Fruit fly (Drosophila melanogaster) whole organism, embryonic: Measurements from ENCODE around the gene bumpel.

Source experiments
- Abd-B ChIP-seq: fragments of 200-800 bp; sonication (Bioruptor generic); optimal IDR thresholded peaks from 2 replicates; lab custom pipeline; 2018; ENCODE audit warnings: missing biosample characterization, mild to moderate bottlenecking, missing genetic modification characterization, moderate library complexity
- BEAF-32 ChIP-seq: fragments of 200-800 bp; sonication (Bioruptor generic); optimal IDR thresholded peaks from 3 replicates; lab custom pipeline; 2017; ENCODE audit warnings: missing biosample characterization, missing genetic modification characterization, mild to moderate bottlenecking, moderate library complexity, missing genetic modification reagents
- BtbVII ChIP-seq: fragments of 200-800 bp; sonication (Bioruptor generic); optimal IDR thresholded peaks from 3 replicates; lab custom pipeline; 2017; ENCODE audit warnings: missing biosample characterization, mild to moderate bottlenecking, missing genetic modification characterization
- C15 ChIP-seq: fragments of 200-800 bp; sonication (Bioruptor generic); IDR thresholded peaks from 3 replicates; pipeline ENCODE4 v1.3.6; 2022; ENCODE audit warnings: missing biosample characterization, missing genetic modification characterization
- CG10565 ChIP-seq: fragments of 200-800 bp; sonication (Bioruptor generic); optimal IDR thresholded peaks from 3 replicates; lab custom pipeline; 2016; ENCODE audit warnings: missing biosample characterization, mild to moderate bottlenecking, missing genetic modification characterization
- CG11085 ChIP-seq: fragments of 200-800 bp; sonication (Bioruptor generic); IDR thresholded peaks from 2 replicates; pipeline ENCODE4 v1.3.6; 2022; ENCODE audit warnings: missing biosample characterization, missing genetic modification characterization
- CG11398 ChIP-seq: fragments of 200-800 bp; sonication (Bioruptor generic); optimal IDR thresholded peaks from 2 replicates; lab custom pipeline; 2016; ENCODE audit warnings: missing biosample characterization, missing genetic modification characterization
- CG13296 ChIP-seq: fragments of 200-800 bp; sonication (Bioruptor generic); optimal IDR thresholded peaks from 3 replicates; lab custom pipeline; 2018; ENCODE audit warnings: missing biosample characterization, mild to moderate bottlenecking, missing genetic modification characterization
- CG1647 ChIP-seq: fragments of 200-800 bp; sonication (Bioruptor generic); optimal IDR thresholded peaks from 3 replicates; lab custom pipeline; 2016; ENCODE audit warnings: missing biosample characterization, missing genetic modification characterization
- CG16863 ChIP-seq: fragments of 200-800 bp; sonication (Bioruptor generic); optimal IDR thresholded peaks from 3 replicates; lab custom pipeline; 2016; ENCODE audit warnings: missing biosample characterization, missing genetic modification characterization
- CG18619 ChIP-seq: fragments of 200-800 bp; sonication (Bioruptor generic); optimal IDR thresholded peaks from 3 replicates; lab custom pipeline; 2017; ENCODE audit warnings: missing biosample characterization, mild to moderate bottlenecking, missing genetic modification characterization
- CG30020 ChIP-seq: fragments of 200-800 bp; optimal IDR thresholded peaks from 2 replicates; lab custom pipeline; 2019; ENCODE audit warnings: missing biosample characterization, mild to moderate bottlenecking, missing genetic modification characterization, moderate library complexity
- CG3163 ChIP-seq: fragments of 200-800 bp; sonication (Bioruptor generic); optimal IDR thresholded peaks from 3 replicates; lab custom pipeline; 2016; ENCODE audit warnings: missing biosample characterization, missing genetic modification characterization
- CG3838 ChIP-seq: fragments of 200-800 bp; sonication (Bioruptor generic); optimal IDR thresholded peaks from 3 replicates; lab custom pipeline; 2016; ENCODE audit warnings: missing biosample characterization, missing genetic modification characterization
- CG7357 ChIP-seq: fragments of 200-800 bp; sonication (Bioruptor generic); IDR thresholded peaks from 3 replicates; pipeline ENCODE4 v1.3.6; 2022; ENCODE audit warnings: missing biosample characterization, missing genetic modification characterization
- CG7963 ChIP-seq: fragments of 200-800 bp; sonication (Bioruptor generic); IDR thresholded peaks from 3 replicates; pipeline ENCODE4 v1.3.6; 2022; ENCODE audit warnings: missing biosample characterization, missing genetic modification characterization; ENCODE audit not compliant: partially characterized antibody
- CG9932 ChIP-seq: fragments of 200-800 bp; sonication (Bioruptor generic); IDR thresholded peaks from 2 replicates; pipeline ENCODE4 v1.3.6; 2022; ENCODE audit warnings: missing biosample characterization, missing genetic modification characterization
- HHEX ChIP-seq: fragments of 200-800 bp; sonication (Bioruptor generic); optimal IDR thresholded peaks from 3 replicates; lab custom pipeline; 2017; ENCODE audit warnings: missing biosample characterization, mild to moderate bottlenecking, missing genetic modification characterization, missing genetic modification reagents
- HLHmδ ChIP-seq: fragments of 200-800 bp; sonication (Bioruptor generic); optimal IDR thresholded peaks from 2 replicates; lab custom pipeline; 2018; ENCODE audit warnings: missing biosample characterization, mild to moderate bottlenecking, missing genetic modification characterization, moderate library complexity
- Hey ChIP-seq: fragments of 200-800 bp; sonication (Bioruptor generic); optimal IDR thresholded peaks from 3 replicates; lab custom pipeline; 2018; ENCODE audit warnings: missing biosample characterization, mild to moderate bottlenecking, missing genetic modification characterization
- HmgD ChIP-seq: fragments of 200-800 bp; sonication (Bioruptor generic); optimal IDR thresholded peaks from 3 replicates; lab custom pipeline; 2016; ENCODE audit warnings: missing biosample characterization, missing genetic modification characterization
- Hmx ChIP-seq: fragments of 200-800 bp; sonication (Bioruptor generic); optimal IDR thresholded peaks from 2 replicates; lab custom pipeline; 2016; ENCODE audit warnings: missing biosample characterization, missing genetic modification characterization
- Kr ChIP-seq: fragments of 200-800 bp; sonication (Bioruptor generic); optimal IDR thresholded peaks from 2 replicates; lab custom pipeline; 2017; ENCODE audit warnings: missing biosample characterization, mild to moderate bottlenecking, missing genetic modification characterization
- Lim3 ChIP-seq: fragments of 200-800 bp; sonication (Bioruptor generic); IDR thresholded peaks from 2 replicates; pipeline ENCODE4 v1.3.6; 2022; ENCODE audit warnings: missing biosample characterization, missing genetic modification characterization
- MTF-1 ChIP-seq: fragments of 200-800 bp; sonication (Bioruptor generic); optimal IDR thresholded peaks from 2 replicates; lab custom pipeline; 2018; ENCODE audit warnings: missing biosample characterization, mild to moderate bottlenecking, missing genetic modification characterization, borderline replicate concordance
- Mad ChIP-seq: fragments of 200-800 bp; sonication (Bioruptor generic); optimal IDR thresholded peaks from 2 replicates; lab custom pipeline; 2016; ENCODE audit warnings: missing biosample characterization, missing genetic modification characterization
- Max ChIP-seq: fragments of 200-800 bp; sonication (Bioruptor generic); optimal IDR thresholded peaks from 2 replicates; lab custom pipeline; 2016; ENCODE audit warnings: missing biosample characterization, mild to moderate bottlenecking, missing genetic modification characterization
- Nf-YB ChIP-seq: fragments of 200-800 bp; sonication (Bioruptor generic); optimal IDR thresholded peaks from 3 replicates; lab custom pipeline; 2019; ENCODE audit warnings: missing biosample characterization, mild to moderate bottlenecking, missing genetic modification characterization, moderate library complexity
- Ssrp ChIP-seq: fragments of 200-800 bp; sonication (Bioruptor generic); optimal IDR thresholded peaks from 2 replicates; lab custom pipeline; 2018; ENCODE audit warnings: missing biosample characterization, mild to moderate bottlenecking, missing genetic modification characterization, moderate library complexity
- Trl ChIP-seq, 3 experiments: fragments of >200 bp in 2 of 3; fragments of 200-800 bp in 1 of 3; sonication (Bioruptor generic) in 1 of 3; optimal IDR thresholded peaks; 2 replicates in 1 of 3; 3 replicates in 2 of 3; lab custom pipeline; 2016 to 2017; ENCODE audit warnings: missing biosample characterization in 1 of 3, missing genetic modification characterization in 1 of 3
- ara ChIP-seq: fragments of 200-800 bp; sonication (Bioruptor generic); IDR thresholded peaks from 2 replicates; pipeline ENCODE4 v1.3.6; 2022; ENCODE audit warnings: missing biosample characterization, missing genetic modification characterization
- ase ChIP-seq: fragments of 200-800 bp; sonication (Bioruptor generic); IDR thresholded peaks from 3 replicates; pipeline ENCODE4 v1.3.6; 2022; ENCODE audit warnings: missing biosample characterization, missing genetic modification characterization
- bab2 ChIP-seq: fragments of 200-800 bp; sonication (Bioruptor generic); optimal IDR thresholded peaks from 2 replicates; lab custom pipeline; 2016; ENCODE audit warnings: missing biosample characterization, missing genetic modification characterization
- dysf ChIP-seq: fragments of 200-800 bp; sonication (Bioruptor generic); IDR thresholded peaks from 3 replicates; pipeline ENCODE4 v1.3.6; 2022; ENCODE audit warnings: missing biosample characterization, missing genetic modification characterization
- gcm ChIP-seq: fragments of 200-800 bp; sonication (Bioruptor generic); optimal IDR thresholded peaks from 2 replicates; lab custom pipeline; 2019; ENCODE audit warnings: missing biosample characterization, mild to moderate bottlenecking, missing genetic modification characterization, moderate library complexity
- hkb ChIP-seq, 2 experiments: fragments of 200-800 bp in 1 of 2; fragments of >200 bp in 1 of 2; sonication (Bioruptor generic) in 1 of 2; IDR thresholded peaks in 1 of 2; optimal IDR thresholded peaks in 1 of 2; 2 replicates each; pipeline versions ENCODE4 v1.3.6 to Lab custom; 2017 to 2022; ENCODE audit warnings: missing biosample characterization in 1 of 2, missing genetic modification characterization in 1 of 2
- inv ChIP-seq: fragments of 200-800 bp; sonication (Bioruptor generic); IDR thresholded peaks from 2 replicates; pipeline ENCODE4 v1.3.6; 2022; ENCODE audit warnings: missing biosample characterization, missing genetic modification characterization; ENCODE audit not compliant: partially characterized antibody
- kni ChIP-seq: fragments of 200-800 bp; sonication (Bioruptor generic); optimal IDR thresholded peaks from 3 replicates; lab custom pipeline; 2017; ENCODE audit warnings: mild to moderate bottlenecking, missing biosample characterization, missing genetic modification reagents, missing genetic modification characterization
- maf-S ChIP-seq: fragments of 200-800 bp; sonication (Bioruptor generic); optimal IDR thresholded peaks from 2 replicates; lab custom pipeline; 2016; ENCODE audit warnings: missing biosample characterization, missing genetic modification characterization
- nau ChIP-seq: fragments of 200-800 bp; sonication (Bioruptor generic); optimal IDR thresholded peaks from 3 replicates; lab custom pipeline; 2017; ENCODE audit warnings: missing biosample characterization, mild to moderate bottlenecking, missing genetic modification characterization, missing genetic modification reagents
- prd ChIP-seq, 3 experiments: fragments of >200 bp in 2 of 3; fragments of 200-800 bp in 1 of 3; sonication (Bioruptor generic) in 1 of 3; optimal IDR thresholded peaks in 2 of 3; IDR thresholded peaks in 1 of 3; 2 replicates in 2 of 3; 3 replicates in 1 of 3; pipeline versions ENCODE4 v1.3.6 to Lab custom; 2017 to 2022; ENCODE audit warnings: missing biosample characterization in 1 of 3, missing genetic modification characterization in 1 of 3
- pros ChIP-seq: fragments of 200-800 bp; sonication (Bioruptor generic); optimal IDR thresholded peaks from 3 replicates; lab custom pipeline; 2019; ENCODE audit warnings: missing biosample characterization, mild to moderate bottlenecking, missing genetic modification characterization, moderate library complexity
- rib ChIP-seq: fragments of 200-800 bp; sonication (Bioruptor generic); IDR thresholded peaks from 2 replicates; pipeline ENCODE4 v1.3.6; 2022; ENCODE audit warnings: missing biosample characterization, missing genetic modification characterization
- sd ChIP-seq: fragments of 200-800 bp; sonication (Bioruptor generic); optimal IDR thresholded peaks from 3 replicates; lab custom pipeline; 2018; ENCODE audit warnings: missing biosample characterization, mild to moderate bottlenecking, missing genetic modification characterization, moderate library complexity
- sens ChIP-seq: fragments of 200-800 bp; sonication (Bioruptor generic); peaks from one replicate; lab custom pipeline; 2016; ENCODE audit warnings: missing biosample characterization, missing genetic modification characterization
- sisA ChIP-seq: fragments of 200-800 bp; sonication (Bioruptor generic); IDR thresholded peaks from 2 replicates; pipeline ENCODE4 v1.3.6; 2022; ENCODE audit warnings: missing biosample characterization, missing genetic modification characterization
- toy ChIP-seq: fragments of 200-800 bp; sonication (Bioruptor generic); IDR thresholded peaks from 2 replicates; pipeline ENCODE4 v1.3.6; 2022; ENCODE audit warnings: missing biosample characterization, missing genetic modification characterization
- wdn ChIP-seq: fragments of 200-800 bp; sonication (Bioruptor generic); IDR thresholded peaks from 2 replicates; pipeline ENCODE4 v1.3.6; 2022; ENCODE audit warnings: missing biosample characterization, missing genetic modification characterization
- wor ChIP-seq: fragments of 200-800 bp; sonication (Bioruptor generic); IDR thresholded peaks from 2 replicates; pipeline ENCODE4 v1.3.6; 2022; ENCODE audit warnings: missing biosample characterization, missing genetic modification characterization

Gene bumpel

dm6 chr3R:11409667-11410137 is 8.8 kb downstream of the bumpel start, which contains the start of the genes mgr and Irbp (continued):
- TF ChIP-seq Hey (tag; lab: Kevin White, UChicago) (no peak), MTF-1 (GFP tag; lab: Kevin White, UChicago) (peak; percentile 52), CG11085 (GFP tag; lab: Robert Waterston, UW) (peak; percentile 88), HmgD (GFP tag; lab: Kevin White, UChicago) (no peak), CG7963 (peak; percentile 52; the same call in 1 of the 3 replicates), CG30020 (tag; lab: Kevin White, UChicago) (peak; percentile 80), HHEX (GFP tag; lab: Kevin White, UChicago) (peak; percentile 89), dysf (GFP tag; lab: Robert Waterston, UW) (peak; percentile 93), rib (GFP tag; lab: Robert Waterston, UW) (peak; percentile 94), CG18619 (GFP tag; lab: Kevin White, UChicago) (peak; percentile 86), CG13296 (GFP tag; lab: Kevin White, UChicago) (peak; percentile 86), CG3838 (GFP tag; lab: Kevin White, UChicago) (peak; percentile 5), BEAF-32 (peak; percentile 75), Abd-B (peak; percentile 82), Max (GFP tag; lab: Kevin White, UChicago) (peak; percentile 87), Kr (GFP tag; lab: Kevin White, UChicago) (no peak), CG3163 (GFP tag; lab: Kevin White, UChicago) (peak; percentile 4), nau (GFP tag; lab: Kevin White, UChicago) (no peak), toy (GFP tag; lab: Robert Waterston, UW) (peak; percentile 82), wdn (GFP tag; lab: Robert Waterston, UW) (peak; percentile 92), hkb (optimal IDR thresholded peaks at IDR 0.05; lab: Kevin White, UChicago) (no peak), hkb (GFP tag; IDR thresholded peaks at IDR 0.05; lab: Robert Waterston, UW) (peak; percentile 93), Hmx (GFP tag; lab: Kevin White, UChicago) (no peak), ase (GFP tag; lab: Robert Waterston, UW) (peak; percentile 91), prd (optimal IDR thresholded peaks at IDR 0.05; lab: Kevin White, UChicago) (no peak), prd (GFP tag; IDR thresholded peaks at IDR 0.05; lab: Robert Waterston, UW) (peak; percentile 97), sisA (peak; percentile 91), CG16863 (GFP tag; lab: Kevin White, UChicago) (peak; percentile 25), Mad (GFP tag; lab: Kevin White, UChicago) (peak; percentile 35), CG9932 (peak; percentile 98), pros (peak; percentile 25), kni (no peak), Ssrp (tag; lab: Kevin White, UChicago) (peak; percentile 93), sd (tag; lab: Kevin White, UChicago) (no peak), CG11398 (GFP tag; lab: Kevin White, UChicago) (no peak), BtbVII (GFP tag; lab: Kevin White, UChicago) (peak; percentile 82), gcm (GFP tag; lab: Kevin White, UChicago) (peak; percentile 93), CG7357 (GFP tag; lab: Robert Waterston, UW) (peak; percentile 83), Trl (optimal IDR thresholded peaks at IDR 0.05; lab: Kevin White, UChicago) (no peak), Trl (GFP tag; optimal IDR thresholded peaks at IDR 0.05; lab: Kevin White, UChicago) (peak; percentile 31), Lim3 (GFP tag; lab: Robert Waterston, UW) (peak; percentile 71), ara (GFP tag; lab: Robert Waterston, UW) (peak; percentile 95), wor (GFP tag; lab: Robert Waterston, UW) (peak; percentile 89), CG10565 (GFP tag; lab: Kevin White, UChicago) (peak; percentile 31), C15 (GFP tag; lab: Robert Waterston, UW) (peak; percentile 90), maf-S (no peak), HLHmδ (GFP tag; lab: Kevin White, UChicago) (no peak), bab2 (GFP tag; lab: Kevin White, UChicago) (peak; percentile 55), CG1647 (GFP tag; lab: Kevin White, UChicago) (peak; percentile 42), Nf-YB (GFP tag; lab: Kevin White, UChicago) (peak; percentile 73), inv (GFP tag; lab: Robert Waterston, UW) (peak; percentile 75), sens (GFP tag; lab: Kevin White, UChicago) (peak; percentile 91)
